In the genomic region with DNA sequence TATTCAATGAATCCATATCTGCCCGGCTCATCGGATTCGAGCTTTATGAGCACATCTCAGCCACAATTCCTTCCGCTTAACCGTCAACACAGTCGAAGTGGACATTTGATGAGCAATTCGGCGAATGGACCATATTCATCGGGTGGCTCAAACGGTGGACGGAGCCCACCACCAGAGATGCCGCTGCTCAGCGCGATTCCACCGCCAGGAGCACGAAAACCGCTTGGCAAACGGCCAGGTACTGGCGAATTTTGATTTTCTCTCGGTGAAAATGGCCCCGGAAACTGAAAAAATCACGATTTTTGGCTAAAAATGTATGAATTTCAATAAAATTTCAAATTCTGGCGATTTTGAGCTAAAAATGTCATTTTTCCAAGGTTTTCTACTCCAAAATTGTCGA, we compare ENCODE assay signal across 2 worm cellular contexts.
A peak's percentile ranks its signal among the peaks of the same experiment; 100 is the strongest.
TF ChIP-seq lines count a peak whose summit lies in the region.

No protein-coding gene starts in this region.

TF ChIP-seq in whole organism, L4 larva, 104 proteins besides CTCF, POLR2A, EP300 and RAD21:
- TF ChIP-seq F10B5.3 (tag; optimal IDR thresholded peaks at IDR 0.05; lab: Kevin White, UChicago) (no peak), set-16 (GFP tag; IDR thresholded peaks at IDR 0.05; lab: Robert Waterston, UW) (peak; percentile 61)

TF ChIP-seq in whole organism, young adult, 124 proteins besides CTCF, POLR2A, EP300 and RAD21:
- peak; percentile 66 for TF ChIP-seq zfh-2 (GFP tag; conservative IDR thresholded peaks at IDR 0.05; lab: Robert Waterston, UW)
- no peak for TF ChIP-seq K11D2.4 (GFP tag; IDR thresholded peaks at IDR 0.05; lab: Robert Waterston, UW)
- TF ChIP-seq nhr-120 (GFP tag; IDR thresholded peaks at IDR 0.05; lab: Robert Waterston, UW): no peak
- TF ChIP-seq fkh-3 (tag; optimal IDR thresholded peaks at IDR 0.05; lab: Kevin White, UChicago): no peak
- TF ChIP-seq ccch-3 (GFP tag; optimal IDR thresholded peaks at IDR 0.05; lab: Kevin White, UChicago): no peak
- TF ChIP-seq nhr-80 (tag; optimal IDR thresholded peaks at IDR 0.05; lab: Kevin White, UChicago): no peak
- TF ChIP-seq sdz-38 (tag; optimal IDR thresholded peaks at IDR 0.05; lab: Kevin White, UChicago): no peak
TF ChIP-seq in whole organism, young adult: peak in this region for 1.
